Fruit fly (Drosophila melanogaster): ENCODE data around the gene Ptp99A.

DNA sequence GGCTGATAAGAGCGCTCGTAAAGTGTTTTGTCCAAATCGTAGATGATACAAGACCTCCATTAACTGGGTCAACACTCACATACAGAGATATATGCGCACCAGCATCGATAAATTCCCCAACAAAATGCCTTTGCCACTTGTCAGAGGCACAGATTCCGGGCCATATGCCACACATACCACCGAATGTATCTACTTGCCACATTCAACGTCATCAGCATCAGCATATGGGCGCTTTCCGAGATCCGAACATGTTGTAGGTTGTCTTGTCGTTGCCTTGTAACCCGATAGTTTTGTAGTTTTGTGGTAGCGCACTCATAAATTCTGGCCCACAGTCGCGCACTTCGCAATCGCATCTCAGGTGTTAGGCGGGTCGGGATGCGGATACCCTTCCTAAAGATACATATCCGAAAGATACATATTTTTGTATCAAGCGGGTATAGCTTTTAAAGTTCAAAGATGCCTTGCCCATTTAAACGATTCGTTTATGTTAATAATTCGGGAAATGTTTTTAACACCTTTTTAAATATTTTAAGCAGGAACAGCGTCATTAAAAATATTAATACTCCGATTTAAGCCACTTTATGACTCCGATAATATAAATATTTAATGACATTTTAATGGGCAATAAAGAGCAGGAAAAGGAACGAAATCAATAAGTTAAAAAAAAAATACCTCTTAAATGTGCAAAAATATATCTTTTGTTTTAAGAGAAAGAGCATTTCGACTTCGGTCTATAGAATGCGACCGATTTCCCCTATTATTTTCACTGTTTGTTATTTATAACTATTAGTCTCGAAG, 146.7 kb downstream of the Ptp99A start:
- TF ChIP-seq CG33017 (tag; optimal IDR thresholded peaks at IDR 0.05) = no peak
- TF ChIP-seq CG12768 (GFP tag; optimal IDR thresholded peaks at IDR 0.05) = no peak
- TF ChIP-seq Mnt (GFP tag; optimal IDR thresholded peaks at IDR 0.05) = no peak
- no peak for TF ChIP-seq Crg-1 (GFP tag; optimal IDR thresholded peaks at IDR 0.05)
